Worm (Caenorhabditis elegans) whole organism, mixed stage, embryonic: ENCODE data around the gene atg-18.

Source experiments
- blmp-1 ChIP-seq: fragments of 150-350 bp; optimal IDR thresholded peaks from 2 replicates; lab custom pipeline; 2014; ENCODE audit warnings: missing biosample characterization, missing genetic modification characterization
- ceh-39 ChIP-seq: fragments of 150-350 bp; optimal IDR thresholded peaks from 2 replicates; lab custom pipeline; 2014; ENCODE audit warnings: missing biosample characterization, missing genetic modification characterization
- ces-1 ChIP-seq: fragments of 150-350 bp; optimal IDR thresholded peaks from 2 replicates; lab custom pipeline; 2014; ENCODE audit warnings: missing biosample characterization, missing genetic modification reagents, missing genetic modification characterization
- pha-4 ChIP-seq: fragments of 150-350 bp; optimal IDR thresholded peaks from 2 replicates; lab custom pipeline; 2018; ENCODE audit warnings: missing biosample characterization, missing genetic modification reagents, missing genetic modification characterization
- snpc-4 ChIP-seq: fragments of 150-350 bp; optimal IDR thresholded peaks from 2 replicates; lab custom pipeline; 2014; ENCODE audit warnings: missing biosample characterization, missing genetic modification characterization
- ztf-11 ChIP-seq: fragments of 150-350 bp; optimal IDR thresholded peaks from 2 replicates; lab custom pipeline; 2014; ENCODE audit warnings: missing biosample characterization, missing genetic modification characterization

DNA sequence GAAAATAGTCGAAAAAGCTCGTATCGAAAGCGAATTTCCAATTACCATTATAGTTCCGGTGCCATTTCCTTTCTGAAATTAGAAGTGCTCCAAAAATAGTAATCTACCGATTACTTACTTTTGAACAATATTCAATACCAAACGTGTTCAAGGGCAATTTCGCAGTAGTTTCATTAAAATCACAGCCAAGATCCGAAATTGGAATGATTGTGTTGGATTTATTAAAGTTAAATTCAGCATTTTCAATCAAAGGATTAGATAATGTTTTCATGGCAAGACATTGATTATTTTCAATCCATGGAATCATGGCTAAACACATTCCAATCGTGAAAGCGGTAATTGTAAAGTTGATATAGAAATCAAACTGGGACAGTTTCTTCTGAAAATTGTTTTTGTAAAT, 1.7 kb upstream of the atg-18 start:
- TF ChIP-seq ces-1 (GFP tag; lab: Kevin White, UChicago), result no peak
- no peak for TF ChIP-seq ztf-11 (tag; lab: Kevin White, UChicago)
- no peak for TF ChIP-seq pha-4 (tag; lab: Kevin White, UChicago)
- TF ChIP-seq snpc-4 (tag; lab: Kevin White, UChicago), result no peak
- TF ChIP-seq ceh-39, result no peak
- no peak for TF ChIP-seq blmp-1 (tag; lab: Kevin White, UChicago)
